Fruit fly (Drosophila melanogaster) whole organism, embryonic: ENCODE measurements around the gene CG13081.

Experiments
- Ada2b ChIP-seq: fragments of 200-800 bp; sonication (Bioruptor generic); IDR thresholded peaks from 2 replicates; pipeline ENCODE4 v1.3.6; 2022; ENCODE audit warnings: missing biosample characterization, missing genetic modification characterization
- BEAF-32 ChIP-seq: fragments of 200-800 bp; sonication (Bioruptor generic); optimal IDR thresholded peaks from 3 replicates; lab custom pipeline; 2017; ENCODE audit warnings: missing biosample characterization, missing genetic modification characterization, mild to moderate bottlenecking, moderate library complexity, missing genetic modification reagents
- C15 ChIP-seq: fragments of 200-800 bp; sonication (Bioruptor generic); IDR thresholded peaks from 3 replicates; pipeline ENCODE4 v1.3.6; 2022; ENCODE audit warnings: missing biosample characterization, missing genetic modification characterization
- CG10267 ChIP-seq: fragments of 200-800 bp; sonication (Bioruptor generic); optimal IDR thresholded peaks from 2 replicates; lab custom pipeline; 2018; ENCODE audit warnings: missing biosample characterization, mild to moderate bottlenecking, missing genetic modification characterization, moderate library complexity
- CG11723 ChIP-seq: fragments of 200-800 bp; sonication (Bioruptor generic); optimal IDR thresholded peaks from 2 replicates; lab custom pipeline; 2017; ENCODE audit warnings: missing biosample characterization, mild to moderate bottlenecking, missing genetic modification characterization
- CG13287 ChIP-seq: fragments of 200-800 bp; sonication (Bioruptor generic); IDR thresholded peaks from 2 replicates; pipeline ENCODE4 v1.3.6; 2022; ENCODE audit warnings: missing biosample characterization, missing genetic modification characterization; ENCODE audit not compliant: partially characterized antibody
- CG13296 ChIP-seq: fragments of 200-800 bp; sonication (Bioruptor generic); optimal IDR thresholded peaks from 3 replicates; lab custom pipeline; 2018; ENCODE audit warnings: missing biosample characterization, mild to moderate bottlenecking, missing genetic modification characterization
- CG13624 ChIP-seq: fragments of 200-800 bp; sonication (Bioruptor generic); optimal IDR thresholded peaks from 2 replicates; lab custom pipeline; 2016; ENCODE audit warnings: missing biosample characterization, missing genetic modification characterization
- CG14050 ChIP-seq: fragments of 200-800 bp; sonication (Bioruptor generic); IDR thresholded peaks from 3 replicates; pipeline ENCODE4 v1.3.6; 2022; ENCODE audit warnings: missing biosample characterization, missing genetic modification characterization
- CG16813 ChIP-seq: fragments of 200-800 bp; sonication (Bioruptor generic); IDR thresholded peaks from 3 replicates; pipeline ENCODE4 v1.3.6; 2022; ENCODE audit warnings: missing biosample characterization, missing genetic modification characterization; ENCODE audit not compliant: partially characterized antibody
- CG1832 ChIP-seq: fragments of 200-800 bp; sonication (Bioruptor generic); optimal IDR thresholded peaks from 2 replicates; lab custom pipeline; 2017; ENCODE audit warnings: missing biosample characterization, mild to moderate bottlenecking, missing genetic modification characterization, inconsistent platforms
- CG18476 ChIP-seq: fragments of 200-800 bp; sonication (Bioruptor generic); optimal IDR thresholded peaks from 2 replicates; lab custom pipeline; 2016; ENCODE audit warnings: missing biosample characterization, mild to moderate bottlenecking, missing genetic modification characterization
- CG30020 ChIP-seq: fragments of 200-800 bp; optimal IDR thresholded peaks from 2 replicates; lab custom pipeline; 2019; ENCODE audit warnings: missing biosample characterization, mild to moderate bottlenecking, missing genetic modification characterization, moderate library complexity
- CG31224 ChIP-seq: fragments of 200-800 bp; sonication (Bioruptor generic); IDR thresholded peaks from 2 replicates; pipeline ENCODE4 v1.3.6; 2022; ENCODE audit warnings: missing biosample characterization, missing genetic modification characterization
- CG32772 ChIP-seq: fragments of 200-800 bp; sonication (Bioruptor generic); IDR thresholded peaks from 2 replicates; pipeline ENCODE4 v1.3.6; 2022; ENCODE audit warnings: missing biosample characterization, missing genetic modification characterization
- CG7786 ChIP-seq: fragments of 200-800 bp; sonication (Bioruptor generic); optimal IDR thresholded peaks from 2 replicates; lab custom pipeline; 2016; ENCODE audit warnings: missing biosample characterization, missing genetic modification characterization
- CG8388 ChIP-seq: fragments of 200-800 bp; sonication (Bioruptor generic); optimal IDR thresholded peaks from 2 replicates; lab custom pipeline; 2019; ENCODE audit warnings: missing biosample characterization, mild to moderate bottlenecking, missing genetic modification characterization, moderate library complexity
- CG8765 ChIP-seq: fragments of 200-800 bp; sonication (Bioruptor generic); IDR thresholded peaks from 2 replicates; pipeline ENCODE4 v1.3.6; 2022; ENCODE audit warnings: missing biosample characterization, missing genetic modification characterization
- Dip2 ChIP-seq: fragments of 200-800 bp; sonication (Bioruptor generic); IDR thresholded peaks from 2 replicates; pipeline ENCODE4 v1.3.6; 2022; ENCODE audit warnings: missing biosample characterization, missing genetic modification characterization
- Dll ChIP-seq: fragments of 200-800 bp; sonication (Bioruptor generic); IDR thresholded peaks from 4 replicates; pipeline ENCODE4 v1.3.6; 2022; ENCODE audit warnings: missing biosample characterization, missing genetic modification characterization; ENCODE audit not compliant: partially characterized antibody
- Doc3 ChIP-seq: fragments of 200-800 bp; sonication (Bioruptor generic); IDR thresholded peaks from 3 replicates; pipeline ENCODE4 v1.3.6; 2022; ENCODE audit warnings: missing biosample characterization, missing genetic modification characterization; ENCODE audit not compliant: partially characterized antibody
- Dref ChIP-seq: fragments of 200-800 bp; sonication (Bioruptor generic); IDR thresholded peaks from 2 replicates; pipeline ENCODE4 v1.3.6; 2022; ENCODE audit warnings: missing biosample characterization, missing genetic modification characterization
- Eip74EF ChIP-seq, 2 experiments: fragments of 200-800 bp in 1 of 2; fragments of >200 bp in 1 of 2; sonication (Bioruptor generic) in 1 of 2; optimal IDR thresholded peaks; 2 replicates each; lab custom pipeline; 2017 to 2019; ENCODE audit warnings: missing biosample characterization in 2 of 2, missing genetic modification characterization in 2 of 2, mild to moderate bottlenecking in 1 of 2, moderate library complexity in 1 of 2
- Hey ChIP-seq: fragments of 200-800 bp; sonication (Bioruptor generic); optimal IDR thresholded peaks from 3 replicates; lab custom pipeline; 2018; ENCODE audit warnings: missing biosample characterization, mild to moderate bottlenecking, missing genetic modification characterization
- Hmr ChIP-seq: fragments of 200-800 bp; sonication (Bioruptor generic); optimal IDR thresholded peaks from 3 replicates; lab custom pipeline; 2017; ENCODE audit warnings: mild to moderate bottlenecking, missing biosample characterization, missing genetic modification reagents, missing genetic modification characterization
- Med ChIP-seq: fragments of 200-800 bp; sonication (Bioruptor generic); peaks from one replicate; lab custom pipeline; 2016; ENCODE audit warnings: missing biosample characterization, missing genetic modification characterization, mild to moderate bottlenecking, inconsistent platforms, moderate library complexity
- Meics ChIP-seq: fragments of 200-800 bp; sonication (Bioruptor generic); optimal IDR thresholded peaks from 2 replicates; lab custom pipeline; 2017; ENCODE audit warnings: missing biosample characterization, mild to moderate bottlenecking, missing genetic modification characterization
- Neu2 ChIP-seq: fragments of 200-800 bp; sonication (Bioruptor generic); optimal IDR thresholded peaks from 3 replicates; lab custom pipeline; 2016; ENCODE audit warnings: missing biosample characterization, missing genetic modification characterization, borderline replicate concordance
- Nf-YA ChIP-seq: fragments of 200-800 bp; sonication (Bioruptor generic); IDR thresholded peaks from 2 replicates; pipeline ENCODE4 v1.3.6; 2022; ENCODE audit warnings: missing biosample characterization, missing genetic modification characterization
- Ravus ChIP-seq: fragments of 200-800 bp; sonication (Bioruptor generic); IDR thresholded peaks from 2 replicates; pipeline ENCODE4 v1.3.6; 2022; ENCODE audit warnings: missing biosample characterization, missing genetic modification characterization
- Rfx ChIP-seq: fragments of 200-800 bp; sonication (Bioruptor generic); IDR thresholded peaks from 2 replicates; pipeline ENCODE4 v1.3.6; 2022; ENCODE audit warnings: missing biosample characterization, missing genetic modification characterization
- Scr ChIP-seq: fragments of 200-800 bp; sonication (Bioruptor generic); IDR thresholded peaks from 2 replicates; pipeline ENCODE4 v1.3.6; 2022; ENCODE audit warnings: missing biosample characterization, missing genetic modification characterization; ENCODE audit not compliant: partially characterized antibody
- Sry-β ChIP-seq: fragments of 200-800 bp; sonication (Bioruptor generic); optimal IDR thresholded peaks from 2 replicates; lab custom pipeline; 2018; ENCODE audit warnings: missing biosample characterization, mild to moderate bottlenecking, missing genetic modification characterization, moderate library complexity
- Usf ChIP-seq: fragments of 200-800 bp; sonication (Bioruptor generic); optimal IDR thresholded peaks from 2 replicates; lab custom pipeline; 2017; ENCODE audit warnings: missing genotype, missing biosample characterization, missing genetic modification characterization
- Xrp1 ChIP-seq: fragments of 200-800 bp; sonication (Bioruptor generic); IDR thresholded peaks from 2 replicates; pipeline ENCODE4 v1.3.6; 2022; ENCODE audit warnings: missing biosample characterization, missing genetic modification characterization
- btn ChIP-seq: fragments of 200-800 bp; sonication (Bioruptor generic); optimal IDR thresholded peaks from 2 replicates; lab custom pipeline; 2016; ENCODE audit warnings: missing biosample characterization, missing genetic modification characterization
- chn ChIP-seq: fragments of 200-800 bp; sonication (Bioruptor generic); optimal IDR thresholded peaks from 2 replicates; lab custom pipeline; 2016; ENCODE audit warnings: missing biosample characterization, missing genetic modification characterization
- dan ChIP-seq: fragments of 200-800 bp; sonication (Bioruptor generic); IDR thresholded peaks from 2 replicates; pipeline ENCODE4 v1.3.6; 2022; ENCODE audit warnings: missing biosample characterization, missing genetic modification characterization
- fd102C ChIP-seq: fragments of 200-800 bp; sonication (Bioruptor generic); optimal IDR thresholded peaks from 2 replicates; lab custom pipeline; 2018; ENCODE audit warnings: missing biosample characterization, mild to moderate bottlenecking, missing genetic modification characterization, moderate library complexity
- fd64A ChIP-seq: fragments of 200-800 bp; sonication (Bioruptor generic); optimal IDR thresholded peaks from 3 replicates; lab custom pipeline; 2018; ENCODE audit warnings: missing biosample characterization, mild to moderate bottlenecking, missing genetic modification characterization
- fd96Cb ChIP-seq: fragments of 200-800 bp; sonication (Bioruptor generic); optimal IDR thresholded peaks from 2 replicates; lab custom pipeline; 2018; ENCODE audit warnings: missing biosample characterization, mild to moderate bottlenecking, missing genetic modification characterization, moderate library complexity
- gcm2 ChIP-seq: fragments of 200-800 bp; sonication (Bioruptor generic); optimal IDR thresholded peaks from 2 replicates; lab custom pipeline; 2016; ENCODE audit warnings: missing biosample characterization, missing genetic modification characterization
- hbn ChIP-seq: fragments of 200-800 bp; sonication (Bioruptor generic); IDR thresholded peaks from 2 replicates; pipeline ENCODE4 v1.3.6; 2022; ENCODE audit warnings: missing biosample characterization, missing genetic modification characterization; ENCODE audit not compliant: partially characterized antibody
- row ChIP-seq: fragments of 200-800 bp; sonication (Bioruptor generic); IDR thresholded peaks from 3 replicates; pipeline ENCODE4 v1.3.6; 2022; ENCODE audit warnings: missing biosample characterization, missing genetic modification characterization
- schlank ChIP-seq: fragments of 200-800 bp; sonication (Bioruptor generic); optimal IDR thresholded peaks from 2 replicates; lab custom pipeline; 2018; ENCODE audit warnings: missing biosample characterization, mild to moderate bottlenecking, missing genetic modification characterization
- sima ChIP-seq: fragments of 200-800 bp; sonication (Bioruptor generic); optimal IDR thresholded peaks from 2 replicates; lab custom pipeline; 2016; ENCODE audit warnings: missing biosample characterization, missing genetic modification characterization
- sqz ChIP-seq: fragments of 200-800 bp; sonication (Bioruptor generic); optimal IDR thresholded peaks from 3 replicates; lab custom pipeline; 2018; ENCODE audit warnings: missing biosample characterization, mild to moderate bottlenecking, missing genetic modification characterization
- tio ChIP-seq: fragments of 200-800 bp; sonication (Bioruptor generic); optimal IDR thresholded peaks from 2 replicates; lab custom pipeline; 2017; ENCODE audit warnings: missing biosample characterization, missing genetic modification characterization, inconsistent platforms
- usp ChIP-seq: fragments of >200 bp; optimal IDR thresholded peaks from 2 replicates; lab custom pipeline; 2017; ENCODE audit warnings: missing biosample characterization, missing genetic modification characterization
- zfh1 ChIP-seq: fragments of 200-800 bp; sonication (Bioruptor generic); IDR thresholded peaks from 3 replicates; pipeline ENCODE4 v1.3.6; 2022; ENCODE audit warnings: missing biosample characterization, missing genetic modification characterization

CG13081 gene

DNA sequence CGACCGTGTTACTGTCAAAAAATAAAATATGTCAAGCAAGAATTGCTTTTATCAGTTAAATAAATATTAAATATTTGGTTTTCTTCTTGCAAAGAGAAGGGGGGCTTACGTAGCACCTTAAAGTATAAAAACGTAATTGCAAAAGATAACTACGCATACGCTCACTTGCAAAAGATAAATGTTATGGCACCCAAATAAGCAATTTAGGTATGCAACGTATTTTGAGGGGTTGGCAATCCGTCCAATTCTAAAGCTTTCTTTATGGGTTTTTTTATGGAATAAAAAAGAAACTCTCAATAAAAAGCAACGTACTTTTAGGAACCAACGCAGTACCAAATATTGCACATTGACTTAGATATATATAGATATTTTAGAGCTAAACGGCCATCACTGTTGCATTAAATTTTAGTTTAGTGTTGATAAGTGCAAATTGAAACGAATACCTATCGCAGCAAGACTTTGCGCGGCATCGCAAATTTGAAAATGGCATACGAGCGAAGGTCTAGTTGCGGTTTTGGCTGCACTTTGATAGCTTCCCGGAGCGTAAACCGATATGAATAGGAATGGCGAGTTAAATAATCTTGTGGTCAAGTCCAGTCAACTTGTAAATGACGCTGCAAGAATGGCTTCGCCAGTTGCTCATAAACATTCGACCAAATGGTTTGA is 25.0 kb downstream of the CG13081 start, which contains the start of gene CG13077 (continued):
- TF ChIP-seq Hmr (GFP tag; lab: Kevin White, UChicago) (no peak), Ravus (no peak), Scr (GFP tag; lab: Robert Waterston, UW) (0 out of 2 replicates have a peak, but pooled peaks have one; percentile 34), CG10267 (tag; lab: Kevin White, UChicago) (peak; percentile 87), gcm2 (GFP tag; lab: Kevin White, UChicago) (no peak), Xrp1 (GFP tag; lab: Robert Waterston, UW) (no peak), Doc3 (GFP tag; lab: Robert Waterston, UW) (peak; percentile 76; the same call in 2 of the 3 replicates), Med (GFP tag; lab: Kevin White, UChicago) (peak; percentile 64), Ada2b (GFP tag; lab: Robert Waterston, UW) (no peak), CG16813 (GFP tag; lab: Robert Waterston, UW) (no peak), Usf (GFP tag; lab: Kevin White, UChicago) (no peak), schlank (tag; lab: Kevin White, UChicago) (no peak), BEAF-32 (GFP tag; lab: Kevin White, UChicago) (peak; percentile 43), CG11723 (GFP tag; lab: Kevin White, UChicago) (no peak), CG14050 (GFP tag; lab: Robert Waterston, UW) (no peak), sqz (no peak), C15 (no peak), Nf-YA (no peak), Rfx (GFP tag; lab: Robert Waterston, UW) (no peak), sima (GFP tag; lab: Kevin White, UChicago) (no peak), Dip2 (GFP tag; lab: Robert Waterston, UW) (no peak), btn (no peak), fd102C (no peak), fd96Cb (no peak), fd64A (GFP tag; lab: Kevin White, UChicago) (no peak), CG13296 (GFP tag; lab: Kevin White, UChicago) (no peak), Dll (peak; percentile 68), CG7786 (GFP tag; lab: Kevin White, UChicago) (no peak), tio (GFP tag; lab: Kevin White, UChicago) (no peak), CG13624 (GFP tag; lab: Kevin White, UChicago) (no peak), CG30020 (tag; lab: Kevin White, UChicago) (no peak), usp (GFP tag; lab: Kevin White, UChicago) (no peak), Neu2 (GFP tag; lab: Kevin White, UChicago) (no peak), Dref (GFP tag; lab: Robert Waterston, UW) (no peak), CG8765 (GFP tag; lab: Robert Waterston, UW) (no peak), Eip74EF (GFP tag; optimal IDR thresholded peaks at IDR 0.05; lab: Kevin White, UChicago) (no peak), Hey (tag; lab: Kevin White, UChicago) (no peak), CG31224 (GFP tag; lab: Robert Waterston, UW) (no peak), zfh1 (GFP tag; lab: Robert Waterston, UW) (no peak), CG8388 (no peak), dan (GFP tag; lab: Robert Waterston, UW) (no peak), CG1832 (no peak), chn (GFP tag; lab: Kevin White, UChicago) (no peak), Meics (GFP tag; lab: Kevin White, UChicago) (no peak), CG13287 (GFP tag; lab: Robert Waterston, UW) (peak; percentile 68), hbn (GFP tag; lab: Robert Waterston, UW) (peak; percentile 74; the same call in 1 of the 2 replicates), CG18476 (GFP tag; lab: Kevin White, UChicago) (no peak), Sry-β (GFP tag; lab: Kevin White, UChicago) (peak; percentile 84), CG32772 (GFP tag; lab: Robert Waterston, UW) (no peak), row (GFP tag; lab: Robert Waterston, UW) (peak; percentile 27; the same call in 1 of the 3 replicates)
